Worm (Caenorhabditis elegans) whole organism, L2 larva: ENCODE data around the gene gck-3.

Source experiments
- C34F6.9 ChIP-seq: fragments of 150-350 bp; optimal IDR thresholded peaks from 2 replicates; lab custom pipeline; 2014; ENCODE audit warnings: missing biosample characterization, missing genetic modification characterization
- F13H6.1 ChIP-seq: sonication (generic microtip); optimal IDR thresholded peaks from 2 replicates; lab custom pipeline; 2016; ENCODE audit warnings: missing genetic modification characterization, missing compliant biosample characterization
- ZK546.5 ChIP-seq: sonication (generic microtip); optimal IDR thresholded peaks from 2 replicates; lab custom pipeline; 2017; ENCODE audit warnings: missing biosample characterization, missing genetic modification characterization
- aly-2 ChIP-seq: fragments of 150-350 bp; optimal IDR thresholded peaks from 2 replicates; lab custom pipeline; 2014; ENCODE audit warnings: missing biosample characterization, missing genetic modification characterization
- ceh-82 ChIP-seq: fragments of 150-350 bp; optimal IDR thresholded peaks from 2 replicates; lab custom pipeline; 2014; ENCODE audit warnings: missing biosample characterization, missing genetic modification characterization
- crh-2 ChIP-seq: sonication (generic microtip); optimal IDR thresholded peaks from 2 replicates; lab custom pipeline; 2017; ENCODE audit warnings: missing biosample characterization, missing genetic modification characterization
- egl-27 ChIP-seq: sonication (generic microtip); optimal IDR thresholded peaks from 3 replicates; lab custom pipeline; 2017; ENCODE audit warnings: missing biosample characterization, missing genetic modification reagents, missing genetic modification characterization
- elt-3 ChIP-seq: sonication (generic microtip); optimal IDR thresholded peaks from 2 replicates; lab custom pipeline; 2017; ENCODE audit warnings: missing biosample characterization, missing genetic modification characterization
- lin-11 ChIP-seq: fragments of 150-350 bp; sonication (generic microtip); optimal IDR thresholded peaks from 2 replicates; lab custom pipeline; 2014; ENCODE audit warnings: missing biosample characterization, missing genetic modification characterization, inconsistent platforms, mixed read lengths
- lin-13 ChIP-seq: fragments of 150-350 bp; optimal IDR thresholded peaks from 2 replicates; lab custom pipeline; 2014; ENCODE audit warnings: missing biosample characterization, missing genetic modification reagents, missing genetic modification characterization
- lin-39 ChIP-seq: fragments of 150-350 bp; optimal IDR thresholded peaks from 2 replicates; lab custom pipeline; 2014; ENCODE audit warnings: missing biosample characterization, missing genetic modification reagents, missing genetic modification characterization
- lsy-2 ChIP-seq, 2 experiments: fragments of 150-350 bp in 1 of 2; sonication (generic microtip) in 1 of 2; optimal IDR thresholded peaks; 2 replicates each; lab custom pipeline; 2014 to 2017; ENCODE audit warnings: missing biosample characterization in 2 of 2, missing genetic modification characterization in 2 of 2
- mab-5 ChIP-seq: fragments of 150-350 bp; optimal IDR thresholded peaks from 2 replicates; lab custom pipeline; 2014; ENCODE audit warnings: missing biosample characterization, missing genetic modification characterization
- mdl-1 ChIP-seq, 2 experiments: fragments of 150-350 bp in 1 of 2; sonication (generic microtip) in 1 of 2; optimal IDR thresholded peaks; 2 replicates each; lab custom pipeline; 2017; ENCODE audit warnings: missing biosample characterization in 2 of 2, missing genetic modification characterization in 2 of 2
- nhr-10 ChIP-seq: sonication (generic microtip); optimal IDR thresholded peaks from 2 replicates; lab custom pipeline; 2017; ENCODE audit warnings: missing biosample characterization, missing genetic modification characterization
- nhr-11 ChIP-seq: fragments of 150-350 bp; optimal IDR thresholded peaks from 2 replicates; lab custom pipeline; 2014; ENCODE audit warnings: missing biosample characterization, missing genetic modification characterization
- nhr-12 ChIP-seq: fragments of 150-350 bp; optimal IDR thresholded peaks from 2 replicates; lab custom pipeline; 2014; ENCODE audit warnings: missing biosample characterization, missing genetic modification characterization
- nhr-129 ChIP-seq: fragments of 150-350 bp; optimal IDR thresholded peaks from 2 replicates; lab custom pipeline; 2014; ENCODE audit warnings: missing biosample characterization, missing genetic modification characterization
- nhr-21 ChIP-seq: fragments of 150-350 bp; optimal IDR thresholded peaks from 2 replicates; lab custom pipeline; 2014; ENCODE audit warnings: missing biosample characterization, missing genetic modification characterization
- nhr-25 ChIP-seq: fragments of 150-350 bp; sonication (generic microtip); optimal IDR thresholded peaks from 3 replicates; lab custom pipeline; 2014; ENCODE audit warnings: missing biosample characterization, missing genetic modification characterization
- nhr-6 ChIP-seq: fragments of 150-350 bp; optimal IDR thresholded peaks from 2 replicates; lab custom pipeline; 2014; ENCODE audit warnings: missing biosample characterization, missing genetic modification characterization
- nhr-77 ChIP-seq: fragments of 150-350 bp; optimal IDR thresholded peaks from 2 replicates; lab custom pipeline; 2014; ENCODE audit warnings: missing biosample characterization, missing genetic modification characterization
- peb-1 ChIP-seq: fragments of 150-350 bp; optimal IDR thresholded peaks from 2 replicates; lab custom pipeline; 2014; ENCODE audit warnings: missing biosample characterization, missing genetic modification characterization
- sem-4 ChIP-seq: fragments of 150-350 bp; optimal IDR thresholded peaks from 2 replicates; lab custom pipeline; 2014; ENCODE audit warnings: missing biosample characterization, missing genetic modification reagents, missing genetic modification characterization
- sma-3 ChIP-seq: sonication (generic microtip); optimal IDR thresholded peaks from 2 replicates; lab custom pipeline; 2016; ENCODE audit warnings: missing genetic modification reagents, missing genetic modification characterization, missing compliant biosample characterization
- sma-9 ChIP-seq, 2 experiments: fragments of 150-350 bp in 1 of 2; sonication (generic microtip) in 1 of 2; optimal IDR thresholded peaks; 2 replicates each; lab custom pipeline; 2014 to 2016; ENCODE audit warnings: missing genetic modification characterization in 2 of 2, mild to moderate bottlenecking in 1 of 2, missing biosample characterization in 1 of 2, missing compliant biosample characterization in 1 of 2, missing genetic modification reagents in 1 of 2, moderate library complexity in 1 of 2
- snpc-4 ChIP-seq: fragments of 150-350 bp; optimal IDR thresholded peaks from 2 replicates; lab custom pipeline; 2014; ENCODE audit warnings: missing biosample characterization, missing genetic modification characterization
- unc-39 ChIP-seq: fragments of 150-350 bp; optimal IDR thresholded peaks from 2 replicates; lab custom pipeline; 2014; ENCODE audit warnings: missing biosample characterization, missing genetic modification characterization
- zag-1 ChIP-seq: fragments of 150-350 bp; optimal IDR thresholded peaks from 2 replicates; lab custom pipeline; 2014; ENCODE audit warnings: missing biosample characterization, missing genetic modification characterization
- ztf-11 ChIP-seq: sonication (generic microtip); optimal IDR thresholded peaks from 2 replicates; lab custom pipeline; 2017; ENCODE audit warnings: missing biosample characterization, missing genetic modification characterization

Gene gck-3

DNA sequence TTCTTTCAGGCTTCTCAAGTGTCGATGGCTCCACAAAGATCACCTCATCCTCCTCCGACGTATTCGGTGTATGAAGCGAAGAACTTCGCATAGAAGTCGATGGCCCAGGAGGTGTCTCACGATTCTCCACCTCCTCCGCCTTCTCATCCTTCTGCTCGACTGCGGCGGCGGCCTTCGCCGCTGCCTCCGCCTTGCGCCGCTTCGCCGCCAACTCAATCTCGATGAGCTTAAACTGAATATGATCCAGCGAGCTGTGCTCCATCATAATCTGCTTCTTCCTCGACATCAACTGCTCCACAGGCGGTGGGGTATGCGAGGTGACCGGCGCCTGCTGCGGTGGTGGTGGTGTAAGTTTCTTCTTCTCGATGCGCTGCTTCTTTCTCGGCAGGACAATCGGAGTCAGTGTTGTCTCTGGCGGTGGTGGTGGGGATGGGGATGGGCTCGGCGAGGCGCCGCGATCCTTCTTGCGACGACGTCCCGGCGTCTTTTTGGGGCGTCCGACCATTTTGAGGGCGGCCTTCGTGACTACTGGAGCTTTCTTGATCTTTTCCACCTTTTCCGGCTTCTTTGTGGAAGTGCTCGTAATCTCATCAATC lies 22.7 kb downstream of the gck-3 start:
- TF ChIP-seq nhr-6 (tag; lab: Kevin White, UChicago), result no peak
- TF ChIP-seq nhr-129, result no peak
- no peak for TF ChIP-seq lin-39 (tag; lab: Kevin White, UChicago)
- no peak for TF ChIP-seq lin-11 (tag; lab: Kevin White, UChicago)
- no peak for TF ChIP-seq ztf-11 (tag; lab: Kevin White, UChicago)
- no peak for TF ChIP-seq sem-4 (tag; lab: Kevin White, UChicago)
- no peak for TF ChIP-seq unc-39 (tag; lab: Kevin White, UChicago)
- TF ChIP-seq peb-1 (tag; lab: Kevin White, UChicago), result no peak
- no peak for TF ChIP-seq lsy-2 (tag; optimal IDR thresholded peaks at IDR 0.05; lab: Kevin White, UChicago)
- TF ChIP-seq mab-5 (tag; lab: Kevin White, UChicago), result no peak
- TF ChIP-seq egl-27 (tag; lab: Kevin White, UChicago), result no peak
- TF ChIP-seq crh-2, result no peak
- TF ChIP-seq nhr-12 (tag; lab: Kevin White, UChicago), result no peak
- no peak for TF ChIP-seq sma-3 (GFP tag; lab: Kevin White, UChicago)
- no peak for TF ChIP-seq snpc-4 (tag; lab: Kevin White, UChicago)
- no peak for TF ChIP-seq nhr-10 (tag; lab: Kevin White, UChicago)
- no peak for TF ChIP-seq ZK546.5 (tag; lab: Kevin White, UChicago)
- TF ChIP-seq C34F6.9, result no peak

DNA sequence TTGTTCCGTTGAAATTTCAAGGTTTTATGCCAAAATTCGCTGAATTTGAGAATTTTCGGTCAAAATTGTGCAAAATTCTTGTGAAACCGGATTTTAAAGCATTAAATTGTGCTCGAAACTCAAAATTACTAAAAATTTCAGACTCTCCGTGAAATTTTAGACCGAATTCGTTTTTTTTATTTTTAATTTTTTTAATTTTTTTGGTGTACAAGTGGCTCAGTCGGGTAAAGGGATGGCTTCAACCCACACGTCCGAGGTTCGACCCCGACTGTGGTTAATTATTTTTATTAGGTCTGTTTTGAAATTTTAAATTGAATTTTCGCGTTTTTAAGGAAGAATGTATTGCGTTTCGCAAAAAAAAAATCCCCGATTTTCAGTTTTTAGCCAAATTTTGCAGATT lies 27.7 kb downstream of the gck-3 start:
- TF ChIP-seq nhr-11 (tag; lab: Kevin White, UChicago), result no peak
- TF ChIP-seq mab-5 (tag; lab: Kevin White, UChicago), result no peak
- TF ChIP-seq nhr-25, result no peak
- TF ChIP-seq nhr-21, result no peak
- no peak for TF ChIP-seq sma-3 (GFP tag; lab: Kevin White, UChicago)
- TF ChIP-seq elt-3, result no peak
- no peak for TF ChIP-seq mdl-1 (tag; optimal IDR thresholded peaks at IDR 0.05; lab: Kevin White, UChicago)
- TF ChIP-seq aly-2 (tag; lab: Kevin White, UChicago), result no peak
- TF ChIP-seq sem-4 (tag; lab: Kevin White, UChicago), result no peak

- TF ChIP-seq sma-9 (GFP tag; optimal IDR thresholded peaks at IDR 0.05; lab: Kevin White, UChicago) (no peak), sma-9 (tag; optimal IDR thresholded peaks at IDR 0.05; lab: Kevin White, UChicago) (no peak), nhr-6 (tag; lab: Kevin White, UChicago) (no peak), F13H6.1 (tag; lab: Kevin White, UChicago) (no peak)
These were observed 30.8 kb downstream of the gck-3 start for ce11 chrV:17935857-17936256.

- no peak for TF ChIP-seq nhr-77
- no peak for TF ChIP-seq sma-9 (GFP tag; optimal IDR thresholded peaks at IDR 0.05; lab: Kevin White, UChicago)
- TF ChIP-seq sma-9 (tag; optimal IDR thresholded peaks at IDR 0.05; lab: Kevin White, UChicago), result no peak
- no peak for TF ChIP-seq lin-13 (GFP tag; lab: Kevin White, UChicago)
- TF ChIP-seq ZK546.5 (tag; lab: Kevin White, UChicago), result no peak
These were observed 34.9 kb downstream of the gck-3 start for ce11 chrV:17931795-17932194.

- TF ChIP-seq F13H6.1 (tag; lab: Kevin White, UChicago) (no peak), ZK546.5 (tag; lab: Kevin White, UChicago) (no peak), ceh-82 (tag; lab: Kevin White, UChicago) (no peak), mab-5 (tag; lab: Kevin White, UChicago) (no peak), elt-3 (no peak), zag-1 (tag; lab: Kevin White, UChicago) (no peak), nhr-25 (no peak), sma-3 (GFP tag; lab: Kevin White, UChicago) (no peak)
These were observed 38.5 kb downstream of the gck-3 start for ce11 chrV:17928128-17928527.
